Worm (Caenorhabditis elegans) whole organism, mixed stage, embryonic: ENCODE results near the gene icl-1.

ENCODE experiments used
- bed-3 ChIP-seq: fragments of 200-800 bp; sonication (Bioruptor generic); optimal IDR thresholded peaks from 3 replicates; lab custom pipeline; 2018; ENCODE audit warnings: mild to moderate bottlenecking, missing genetic modification characterization, moderate library complexity, missing compliant biosample characterization
- blmp-1 ChIP-seq: fragments of 150-350 bp; optimal IDR thresholded peaks from 2 replicates; lab custom pipeline; 2014; ENCODE audit warnings: missing biosample characterization, missing genetic modification characterization
- ceh-83 ChIP-seq: fragments of 200-800 bp; sonication (Bioruptor generic); optimal IDR thresholded peaks from 2 replicates; lab custom pipeline; 2018; ENCODE audit warnings: mild to moderate bottlenecking, missing genetic modification characterization, missing compliant biosample characterization
- ces-1 ChIP-seq: fragments of 150-350 bp; optimal IDR thresholded peaks from 2 replicates; lab custom pipeline; 2014; ENCODE audit warnings: missing biosample characterization, missing genetic modification reagents, missing genetic modification characterization
- hlh-1 ChIP-seq: fragments of 150-350 bp; optimal IDR thresholded peaks from 2 replicates; lab custom pipeline; 2014; ENCODE audit warnings: missing biosample characterization, missing genetic modification reagents, missing genetic modification characterization
- mls-2 ChIP-seq: sonication (generic microtip); optimal IDR thresholded peaks from 2 replicates; lab custom pipeline; 2016; ENCODE audit warnings: mild to moderate bottlenecking, missing genetic modification characterization, moderate library complexity, missing compliant biosample characterization
- nhr-2 ChIP-seq: fragments of 150-350 bp; optimal IDR thresholded peaks from 2 replicates; lab custom pipeline; 2014; ENCODE audit warnings: missing biosample characterization, missing genetic modification characterization
- sptf-1 ChIP-seq: sonication (generic microtip); optimal IDR thresholded peaks from 2 replicates; lab custom pipeline; 2017; ENCODE audit warnings: mild to moderate bottlenecking, missing genetic modification characterization, moderate library complexity, missing compliant biosample characterization
- unc-120 ChIP-seq: sonication (generic microtip); optimal IDR thresholded peaks from 2 replicates; lab custom pipeline; 2017; ENCODE audit warnings: missing genetic modification characterization, missing compliant biosample characterization; ENCODE audit not compliant: poor library complexity, severe bottlenecking
- unc-62 ChIP-seq: fragments of 150-350 bp; optimal IDR thresholded peaks from 2 replicates; lab custom pipeline; 2014; ENCODE audit warnings: missing biosample characterization, missing genetic modification reagents, missing genetic modification characterization

icl-1 gene

ce11 chrV:676550-677084, 51.2 kb downstream of the icl-1 start, which contains the start of the genes fbxa-72 and srx-21:
fbxa-72 (minus strand) TSS chrV:676753.
srx-21 (plus strand) TSS chrV:677034.
- no peak for TF ChIP-seq mls-2 (tag; lab: Kevin White, UChicago)

ce11 chrV:676090-676489, 51.7 kb downstream of the icl-1 start:
- TF ChIP-seq unc-62 (GFP tag; lab: Kevin White, UChicago) (no peak), hlh-1 (tag; lab: Kevin White, UChicago) (no peak), bed-3 (no peak), blmp-1 (tag; lab: Kevin White, UChicago) (no peak), ceh-83 (no peak), ces-1 (no peak), nhr-2 (tag; lab: Kevin White, UChicago) (no peak), unc-120 (tag; lab: Kevin White, UChicago) (no peak), mls-2 (tag; lab: Kevin White, UChicago) (no peak), sptf-1 (tag; lab: Kevin White, UChicago) (no peak)
